Worm (Caenorhabditis elegans) whole organism, mixed stage, embryonic: ENCODE results near the gene fipr-1.

Experiments used
- lin-13 ChIP-seq: fragments of 150-350 bp; optimal IDR thresholded peaks from 2 replicates; lab custom pipeline; 2014; ENCODE audit warnings: missing biosample characterization, missing genetic modification characterization
- nhr-12 ChIP-seq: fragments of 150-350 bp; optimal IDR thresholded peaks from 2 replicates; lab custom pipeline; 2014; ENCODE audit warnings: missing biosample characterization, missing genetic modification characterization
- nhr-237 ChIP-seq: fragments of 150-350 bp; optimal IDR thresholded peaks from 2 replicates; lab custom pipeline; 2014; ENCODE audit warnings: missing biosample characterization, missing genetic modification characterization
- nhr-76 ChIP-seq: sonication (generic microtip); optimal IDR thresholded peaks from 2 replicates; lab custom pipeline; 2017; ENCODE audit warnings: missing biosample characterization, missing genetic modification characterization
- sem-2 ChIP-seq: fragments of 200-800 bp; sonication (Bioruptor generic); optimal IDR thresholded peaks from 2 replicates; lab custom pipeline; 2018; ENCODE audit warnings: mild to moderate bottlenecking, missing genetic modification characterization, missing compliant biosample characterization
- snpc-4 ChIP-seq: fragments of 150-350 bp; optimal IDR thresholded peaks from 2 replicates; lab custom pipeline; 2014; ENCODE audit warnings: missing biosample characterization, missing genetic modification characterization
- sptf-1 ChIP-seq: sonication (generic microtip); optimal IDR thresholded peaks from 2 replicates; lab custom pipeline; 2017; ENCODE audit warnings: mild to moderate bottlenecking, missing genetic modification characterization, moderate library complexity, missing compliant biosample characterization
- unc-62 ChIP-seq: fragments of 150-350 bp; optimal IDR thresholded peaks from 2 replicates; lab custom pipeline; 2014; ENCODE audit warnings: missing biosample characterization, missing genetic modification reagents, missing genetic modification characterization

DNA sequence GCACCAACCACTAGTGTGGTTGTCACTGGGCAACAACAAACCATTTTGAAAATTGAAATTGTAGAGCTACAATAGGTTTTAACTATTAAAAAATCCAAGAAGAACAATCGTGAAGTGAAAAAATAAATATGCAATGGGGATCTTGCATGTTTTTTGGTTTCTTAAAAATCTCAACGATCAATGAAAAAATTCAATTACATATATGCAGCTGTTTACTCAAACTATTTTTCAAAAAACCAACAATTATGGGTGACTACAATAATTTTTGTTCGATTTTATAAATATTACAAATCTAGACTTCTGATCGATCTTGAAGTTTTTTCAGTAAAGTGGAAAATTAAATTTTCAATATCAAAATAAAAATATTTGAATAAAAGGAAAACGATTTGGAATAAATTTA, 47.0 kb upstream of the fipr-1 start, which contains the start of gene cdr-4:
- TF ChIP-seq sem-2 (GFP tag; lab: Kevin White, UChicago) (no peak), snpc-4 (no peak), unc-62 (GFP tag; lab: Kevin White, UChicago) (no peak), nhr-237 (tag; lab: Kevin White, UChicago) (no peak), sptf-1 (tag; lab: Kevin White, UChicago) (no peak), nhr-12 (tag; lab: Kevin White, UChicago) (no peak), nhr-76 (no peak), lin-13 (tag; lab: Kevin White, UChicago) (no peak)
